Worm (Caenorhabditis elegans) whole organism, midembryonic: ENCODE results near the gene ani-1.

ENCODE experiments used
- T22C8.4 ChIP-seq: fragments of 200-800 bp; sonication (Bioruptor generic); IDR thresholded peaks from 2 replicates; pipeline ENCODE4 v1.3.6; 2022; ENCODE audit warnings: missing genetic modification characterization, missing compliant biosample characterization
- flt-1 ChIP-seq: fragments of 200-800 bp; sonication (Bioruptor generic); IDR thresholded peaks from 2 replicates; pipeline ENCODE4 v1.3.6; 2022; ENCODE audit warnings: missing genetic modification characterization, missing compliant biosample characterization
- klf-2 ChIP-seq: fragments of 200-800 bp; sonication (Bioruptor generic); conservative IDR thresholded peaks from 2 replicates; pipeline ENCODE4 v1.3.6; 2022; ENCODE audit warnings: missing genetic modification reagents, missing genetic modification characterization, missing compliant biosample characterization
- med-1 ChIP-seq: sonication (generic microtip); optimal IDR thresholded peaks from 2 replicates; lab custom pipeline; 2017; ENCODE audit warnings: missing genetic modification characterization, mild to moderate bottlenecking, missing compliant biosample characterization, antibody characterized with exemption, missing genetic modification reagents; ENCODE audit not compliant: insufficient read depth
- ztf-29 ChIP-seq: fragments of 200-800 bp; sonication (Bioruptor generic); IDR thresholded peaks from 2 replicates; pipeline ENCODE4 v1.3.6; 2022; ENCODE audit warnings: missing genetic modification reagents, missing genetic modification characterization, missing compliant biosample characterization

ce11 chrIII:12421708-12422107 lies 31.5 kb downstream of the ani-1 start, which contains the start of gene tat-1:
- TF ChIP-seq flt-1 (GFP tag; lab: Robert Waterston, UW) (no peak), ztf-29 (GFP tag; lab: Robert Waterston, UW) (no peak), med-1 (GFP tag; lab: Kevin White, UChicago) (no peak), klf-2 (GFP tag; lab: Robert Waterston, UW) (no peak), T22C8.4 (GFP tag; lab: Robert Waterston, UW) (no peak)
